Worm (Caenorhabditis elegans) whole organism, early embryonic: Measurements from ENCODE around the gene str-156.

Source experiments
- B0310.2 ChIP-seq: sonication (generic microtip); optimal IDR thresholded peaks from 2 replicates; lab custom pipeline; 2016; ENCODE audit warnings: mild to moderate bottlenecking, missing genetic modification characterization, missing compliant biosample characterization
- F13C5.2 ChIP-seq: sonication (generic microtip); optimal IDR thresholded peaks from 2 replicates; lab custom pipeline; 2017; ENCODE audit warnings: mild to moderate bottlenecking, missing genetic modification characterization, inconsistent platforms, missing compliant biosample characterization
- ama-1 ChIP-seq: fragments of 150-350 bp; optimal IDR thresholded peaks from 2 replicates; lab custom pipeline; 2014
- ceh-36 ChIP-seq: sonication (generic microtip); optimal IDR thresholded peaks from 2 replicates; lab custom pipeline; 2016; ENCODE audit warnings: missing genetic modification characterization, inconsistent platforms, missing compliant biosample characterization
- flt-1 ChIP-seq: fragments of 200-800 bp; sonication (Bioruptor generic); IDR thresholded peaks from 2 replicates; pipeline ENCODE4 v1.3.6; 2022; ENCODE audit warnings: missing genetic modification characterization, missing compliant biosample characterization
- hmbx-1 ChIP-seq: sonication (generic microtip); optimal IDR thresholded peaks from 2 replicates; lab custom pipeline; 2016; ENCODE audit warnings: mild to moderate bottlenecking, missing genetic modification characterization, missing compliant biosample characterization
- hmg-4 ChIP-seq: fragments of 200-800 bp; sonication (Bioruptor generic); optimal IDR thresholded peaks from 2 replicates; lab custom pipeline; 2018; ENCODE audit warnings: mild to moderate bottlenecking, missing genetic modification characterization, missing compliant biosample characterization
- pes-1 ChIP-seq: fragments of 200-800 bp; sonication (Bioruptor generic); IDR thresholded peaks from 2 replicates; pipeline ENCODE4 v1.3.6; 2022; ENCODE audit warnings: missing genetic modification reagents, missing genetic modification characterization, missing compliant biosample characterization
- scrt-1 ChIP-seq: fragments of 200-800 bp; sonication (Bioruptor generic); IDR thresholded peaks from 2 replicates; pipeline ENCODE4 v1.3.6; 2022; ENCODE audit warnings: missing genetic modification characterization, missing compliant biosample characterization
- sea-1 ChIP-seq: fragments of 200-800 bp; sonication (Bioruptor generic); conservative IDR thresholded peaks from 2 replicates; pipeline ENCODE4 v1.3.6; 2022; ENCODE audit warnings: missing genetic modification characterization, missing compliant biosample characterization
- tbx-37 ChIP-seq: fragments of 200-800 bp; sonication (Bioruptor generic); conservative IDR thresholded peaks from 2 replicates; pipeline ENCODE4 v1.3.6; 2022; ENCODE audit warnings: missing genetic modification reagents, missing genetic modification characterization, missing compliant biosample characterization
- tra-4 ChIP-seq: sonication (generic microtip); optimal IDR thresholded peaks from 2 replicates; lab custom pipeline; 2017; ENCODE audit warnings: missing genetic modification characterization, missing compliant biosample characterization

DNA sequence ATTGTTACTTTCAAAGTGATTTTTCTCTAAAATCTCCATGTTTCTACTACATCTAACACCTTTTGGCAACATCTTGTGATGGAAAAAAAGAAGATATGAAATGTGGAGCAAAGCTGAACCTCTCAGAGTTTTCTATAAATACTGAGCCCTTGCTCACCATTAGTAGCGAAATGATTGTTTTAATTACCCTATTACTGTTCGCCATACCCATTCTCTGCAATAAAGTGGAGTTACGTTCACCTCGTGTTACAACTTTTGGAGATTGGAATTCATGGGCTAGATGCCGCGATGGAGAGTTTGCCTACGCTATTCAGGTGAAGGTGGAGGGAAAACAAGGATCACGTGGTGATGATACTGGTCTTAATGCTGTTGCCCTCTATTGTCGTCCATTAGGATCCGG lies 50.6 kb downstream of the str-156 start, which contains the start of gene txt-3:
- no peak for TF ChIP-seq ama-1 (lab: Kevin White, UChicago)
- TF ChIP-seq F13C5.2 (tag; lab: Kevin White, UChicago): no peak
- TF ChIP-seq tra-4 (tag; lab: Kevin White, UChicago): no peak
- no peak for TF ChIP-seq hmg-4 (GFP tag; lab: Kevin White, UChicago)
- no peak for TF ChIP-seq ceh-36 (tag; lab: Kevin White, UChicago)
- no peak for TF ChIP-seq hmbx-1 (tag; lab: Kevin White, UChicago)
- no peak for TF ChIP-seq sea-1 (GFP tag; lab: Robert Waterston, UW)
- no peak for TF ChIP-seq flt-1 (GFP tag; lab: Robert Waterston, UW)
- TF ChIP-seq tbx-37 (GFP tag; lab: Robert Waterston, UW): no peak
- no peak for TF ChIP-seq B0310.2 (tag; lab: Kevin White, UChicago)
- TF ChIP-seq pes-1: no peak
- no peak for TF ChIP-seq scrt-1 (GFP tag; lab: Robert Waterston, UW)
